Worm (Caenorhabditis elegans) whole organism, young adult: Measurements from ENCODE around the gene Y79H2A.12.

Source experiments
- F55B11.4 ChIP-seq: sonication (generic microtip); optimal IDR thresholded peaks from 2 replicates; lab custom pipeline; 2016; ENCODE audit warnings: missing compliant biosample characterization, missing genetic modification characterization, borderline replicate concordance; ENCODE audit not compliant: insufficient read depth
- ama-1 ChIP-seq, 3 experiments: fragments of 150-350 bp in 1 of 3; sonication (generic microtip) in 2 of 3; optimal IDR thresholded peaks; 2 replicates each; lab custom pipeline; 2014 to 2018; ENCODE audit warnings: missing biosample characterization in 2 of 3, missing genetic modification characterization in 2 of 3, missing genetic modification reagents in 2 of 3
- aptf-3 ChIP-seq: fragments of 200-800 bp; sonication (Bioruptor generic); IDR thresholded peaks from 2 replicates; pipeline ENCODE4 v1.3.6; 2022; ENCODE audit warnings: missing genetic modification characterization, missing compliant biosample characterization
- athp-1 ChIP-seq: sonication (generic microtip); optimal IDR thresholded peaks from 2 replicates; lab custom pipeline; 2017; ENCODE audit warnings: mild to moderate bottlenecking, missing genetic modification characterization, missing compliant biosample characterization
- bed-2 ChIP-seq: fragments of 200-800 bp; sonication (Bioruptor generic); IDR thresholded peaks from 2 replicates; pipeline ENCODE4 v1.3.6; 2022; ENCODE audit warnings: missing genetic modification reagents, missing genetic modification characterization, missing compliant biosample characterization
- dpff-1 ChIP-seq: sonication (generic microtip); optimal IDR thresholded peaks from 2 replicates; lab custom pipeline; 2017; ENCODE audit warnings: mild to moderate bottlenecking, missing genetic modification characterization, missing compliant biosample characterization
- ets-4 ChIP-seq: fragments of 200-800 bp; sonication (Bioruptor generic); optimal IDR thresholded peaks from 2 replicates; lab custom pipeline; 2018; ENCODE audit warnings: mild to moderate bottlenecking, missing genetic modification characterization, missing compliant biosample characterization
- gei-17 ChIP-seq: fragments of 200-800 bp; sonication (Bioruptor generic); optimal IDR thresholded peaks from 2 replicates; lab custom pipeline; 2018; ENCODE audit warnings: mild to moderate bottlenecking, missing genetic modification characterization, missing compliant biosample characterization
- madf-3 ChIP-seq: fragments of 200-800 bp; sonication (Bioruptor generic); IDR thresholded peaks from 2 replicates; pipeline ENCODE4 v1.3.6; 2022; ENCODE audit warnings: missing genetic modification reagents, missing genetic modification characterization, missing compliant biosample characterization
- nhr-179 ChIP-seq: sonication (generic microtip); optimal IDR thresholded peaks from 2 replicates; lab custom pipeline; 2016; ENCODE audit warnings: mild to moderate bottlenecking, missing genetic modification characterization, missing compliant biosample characterization
- sptf-2 ChIP-seq: fragments of 200-800 bp; sonication (Bioruptor generic); optimal IDR thresholded peaks from 2 replicates; lab custom pipeline; 2018; ENCODE audit warnings: mild to moderate bottlenecking, missing genetic modification characterization, missing compliant biosample characterization
- unc-62 ChIP-seq: fragments of 150-350 bp; optimal IDR thresholded peaks from 2 replicates; lab custom pipeline; 2014; ENCODE audit warnings: missing biosample characterization, missing genetic modification reagents, missing genetic modification characterization
- ztf-26 ChIP-seq: sonication (generic microtip); optimal IDR thresholded peaks from 2 replicates; lab custom pipeline; 2017; ENCODE audit warnings: missing genetic modification characterization, missing compliant biosample characterization

- TF ChIP-seq madf-3 (GFP tag; lab: Robert Waterston, UW) (no peak), sptf-2 (GFP tag; lab: Kevin White, UChicago) (no peak), nhr-179 (tag; lab: Kevin White, UChicago) (no peak), bed-2 (GFP tag; lab: Robert Waterston, UW) (no peak), aptf-3 (no peak), gei-17 (no peak), ets-4 (GFP tag; lab: Kevin White, UChicago) (no peak), dpff-1 (tag; lab: Kevin White, UChicago) (no peak), ztf-26 (tag; lab: Kevin White, UChicago) (no peak), ama-1 (optimal IDR thresholded peaks at IDR 0.05; lab: Kevin White, UChicago) (no peak), ama-1 (GFP tag; optimal IDR thresholded peaks at IDR 0.05; lab: Kevin White, UChicago) (no peak), athp-1 (no peak), unc-62 (GFP tag; lab: Kevin White, UChicago) (no peak), F55B11.4 (no peak)
Measured at ce11 chrIII:12060092-12060491, 31.4 kb upstream of the Y79H2A.12 start.
